Worm (Caenorhabditis elegans) whole organism, L1 larva: ENCODE data around the gene T05A7.11.

ENCODE experiments used
- C04F5.9 ChIP-seq: sonication (generic microtip); optimal IDR thresholded peaks from 2 replicates; lab custom pipeline; 2016; ENCODE audit warnings: missing genetic modification characterization, missing compliant biosample characterization
- C16A3.4 ChIP-seq: fragments of 150-350 bp; optimal IDR thresholded peaks from 2 replicates; lab custom pipeline; 2014; ENCODE audit warnings: missing biosample characterization, missing genetic modification characterization
- alr-1 ChIP-seq: fragments of 200-800 bp; sonication (Bioruptor generic); optimal IDR thresholded peaks from 2 replicates; lab custom pipeline; 2018; ENCODE audit warnings: borderline replicate concordance, mild to moderate bottlenecking, missing genetic modification characterization, missing compliant biosample characterization
- aly-2 ChIP-seq: fragments of 150-350 bp; optimal IDR thresholded peaks from 2 replicates; lab custom pipeline; 2014; ENCODE audit warnings: missing biosample characterization, missing genetic modification characterization
- blmp-1 ChIP-seq: fragments of 150-350 bp; optimal IDR thresholded peaks from 2 replicates; lab custom pipeline; 2014; ENCODE audit warnings: missing biosample characterization, missing genetic modification characterization
- ceh-8 ChIP-seq: fragments of 200-800 bp; sonication (Bioruptor generic); optimal IDR thresholded peaks from 2 replicates; lab custom pipeline; 2018; ENCODE audit warnings: mild to moderate bottlenecking, missing genetic modification characterization, moderate library complexity, missing compliant biosample characterization
- ceh-82 ChIP-seq, 3 experiments: fragments of 150-350 bp in 1 of 3; sonication (generic microtip) in 2 of 3; optimal IDR thresholded peaks; 2 replicates each; lab custom pipeline; 2014 to 2017; ENCODE audit warnings: missing biosample characterization in 3 of 3, missing genetic modification characterization in 3 of 3
- ceh-88 ChIP-seq: fragments of 200-800 bp; sonication (Bioruptor generic); IDR thresholded peaks from 2 replicates; pipeline ENCODE4 v1.3.6; 2022; ENCODE audit warnings: missing genetic modification characterization, missing compliant biosample characterization
- dpl-1 ChIP-seq, 3 experiments: fragments of 150-350 bp in 2 of 3; sonication (generic microtip) in 1 of 3; optimal IDR thresholded peaks; 2 replicates each; lab custom pipeline; 2014 to 2017; ENCODE audit warnings: missing biosample characterization in 3 of 3, missing genetic modification characterization in 3 of 3, missing genetic modification reagents in 3 of 3
- dsc-1 ChIP-seq: sonication (generic microtip); optimal IDR thresholded peaks from 2 replicates; lab custom pipeline; 2016; ENCODE audit warnings: mild to moderate bottlenecking, missing genetic modification characterization, missing compliant biosample characterization
- efl-1 ChIP-seq, 4 experiments: fragments of 150-350 bp; optimal IDR thresholded peaks in 3 of 4; peaks in 1 of 4; 1 replicate in 1 of 4; 2 replicates in 3 of 4; lab custom pipeline; 2014; ENCODE audit warnings: missing biosample characterization in 2 of 4, missing genetic modification characterization in 2 of 4, missing genetic modification reagents in 2 of 4
- egl-13 ChIP-seq: sonication (generic microtip); optimal IDR thresholded peaks from 2 replicates; lab custom pipeline; 2016; ENCODE audit warnings: missing genotype, missing genetic modification reagents, missing genetic modification characterization, missing compliant biosample characterization
- elt-2 ChIP-seq: sonication (generic microtip); optimal IDR thresholded peaks from 2 replicates; lab custom pipeline; 2016; ENCODE audit warnings: missing genetic modification characterization, mild to moderate bottlenecking, inconsistent platforms, missing compliant biosample characterization, missing genetic modification reagents
- elt-3 ChIP-seq, 6 experiments: fragments of 150-350 bp in 1 of 6; sonication (generic microtip); optimal IDR thresholded peaks; 2 replicates each; lab custom pipeline; 2017 to 2018; ENCODE audit warnings: missing biosample characterization in 6 of 6, missing genetic modification characterization in 6 of 6, inconsistent platforms in 1 of 6
- fkh-8 ChIP-seq: sonication (generic microtip); optimal IDR thresholded peaks from 2 replicates; lab custom pipeline; 2016; ENCODE audit warnings: mild to moderate bottlenecking, missing genetic modification characterization, missing compliant biosample characterization
- fos-1 ChIP-seq: fragments of 150-350 bp; optimal IDR thresholded peaks from 2 replicates; lab custom pipeline; 2014; ENCODE audit warnings: missing biosample characterization, missing genetic modification characterization
- grh-1 ChIP-seq: fragments of 200-800 bp; sonication (Bioruptor generic); IDR thresholded peaks from 2 replicates; pipeline ENCODE4 v1.3.6; 2022; ENCODE audit warnings: missing genetic modification reagents, missing genetic modification characterization, missing compliant biosample characterization
- hlh-17 ChIP-seq: fragments of 200-800 bp; sonication (Bioruptor generic); optimal IDR thresholded peaks from 2 replicates; lab custom pipeline; 2018; ENCODE audit warnings: missing genetic modification characterization, mild to moderate bottlenecking, missing compliant biosample characterization, moderate library complexity, borderline replicate concordance
- isw-1 ChIP-seq: fragments of 200-800 bp; sonication (Bioruptor generic); IDR thresholded peaks from 2 replicates; pipeline ENCODE4 v1.3.6; 2022; ENCODE audit warnings: missing genetic modification characterization, missing compliant biosample characterization
- jun-1 ChIP-seq: fragments of 150-350 bp; optimal IDR thresholded peaks from 2 replicates; lab custom pipeline; 2014; ENCODE audit warnings: missing biosample characterization, missing genetic modification reagents, missing genetic modification characterization
- lin-13 ChIP-seq: fragments of 150-350 bp; optimal IDR thresholded peaks from 2 replicates; lab custom pipeline; 2014; ENCODE audit warnings: missing biosample characterization, missing genetic modification reagents, missing genetic modification characterization
- lin-14 ChIP-seq: fragments of 200-800 bp; sonication (Bioruptor generic); optimal IDR thresholded peaks from 2 replicates; lab custom pipeline; 2018; ENCODE audit warnings: mild to moderate bottlenecking, missing genetic modification characterization, moderate library complexity, missing compliant biosample characterization
- lin-15B ChIP-seq: fragments of 150-350 bp; sonication (generic microtip); optimal IDR thresholded peaks from 3 replicates; lab custom pipeline; 2014; ENCODE audit warnings: missing biosample characterization, missing genetic modification characterization
- lin-35 ChIP-seq, 2 experiments: fragments of 150-350 bp; optimal IDR thresholded peaks; 2 replicates each; lab custom pipeline; 2014; ENCODE audit warnings: missing biosample characterization in 2 of 2, missing genetic modification characterization in 2 of 2, missing genetic modification reagents in 2 of 2
- lir-3 ChIP-seq: sonication (generic microtip); optimal IDR thresholded peaks from 2 replicates; lab custom pipeline; 2016; ENCODE audit warnings: mild to moderate bottlenecking, missing genetic modification characterization, moderate library complexity, missing compliant biosample characterization; ENCODE audit not compliant: poor library complexity
- mab-9 ChIP-seq: fragments of 200-800 bp; sonication (Bioruptor generic); IDR thresholded peaks from 2 replicates; pipeline ENCODE4 v1.3.6; 2022; ENCODE audit warnings: missing genetic modification reagents, missing genetic modification characterization, missing compliant biosample characterization
- mdl-1 ChIP-seq, 2 experiments: fragments of 150-350 bp; optimal IDR thresholded peaks; 2 replicates each; lab custom pipeline; 2014 to 2017; ENCODE audit warnings: missing biosample characterization in 2 of 2, missing genetic modification characterization in 2 of 2, inconsistent platforms in 1 of 2
- mef-2 ChIP-seq: fragments of 150-350 bp; optimal IDR thresholded peaks from 2 replicates; lab custom pipeline; 2014; ENCODE audit warnings: missing biosample characterization, missing genetic modification characterization
- nhr-20 ChIP-seq: sonication (generic microtip); optimal IDR thresholded peaks from 2 replicates; lab custom pipeline; 2016; ENCODE audit warnings: mild to moderate bottlenecking, missing genetic modification characterization, missing compliant biosample characterization
- nhr-237 ChIP-seq: fragments of 150-350 bp; optimal IDR thresholded peaks from 2 replicates; lab custom pipeline; 2014; ENCODE audit warnings: missing biosample characterization, missing genetic modification characterization
- nhr-47 ChIP-seq: sonication (generic microtip); optimal IDR thresholded peaks from 2 replicates; lab custom pipeline; 2016; ENCODE audit warnings: mild to moderate bottlenecking, missing genetic modification characterization, moderate library complexity, missing compliant biosample characterization
- nhr-71 ChIP-seq: sonication (generic microtip); optimal IDR thresholded peaks from 2 replicates; lab custom pipeline; 2016; ENCODE audit warnings: mild to moderate bottlenecking, missing genetic modification characterization, moderate library complexity, missing compliant biosample characterization
- nhr-77 ChIP-seq: fragments of 150-350 bp; optimal IDR thresholded peaks from 2 replicates; lab custom pipeline; 2014; ENCODE audit warnings: missing biosample characterization, missing genetic modification characterization
- nhr-85 ChIP-seq: sonication (generic microtip); peaks from one replicate; lab custom pipeline; 2016; ENCODE audit warnings: missing genetic modification characterization, inconsistent platforms, missing compliant biosample characterization
- nhr-90 ChIP-seq: sonication (generic microtip); optimal IDR thresholded peaks from 2 replicates; lab custom pipeline; 2016; ENCODE audit warnings: mild to moderate bottlenecking, missing genetic modification characterization, missing compliant biosample characterization; ENCODE audit not compliant: poor library complexity
- pax-3 ChIP-seq: fragments of 200-800 bp; sonication (Bioruptor generic); optimal IDR thresholded peaks from 2 replicates; lab custom pipeline; 2018; ENCODE audit warnings: mild to moderate bottlenecking, missing genetic modification characterization, moderate library complexity, missing compliant biosample characterization
- rnt-1 ChIP-seq: sonication (generic microtip); optimal IDR thresholded peaks from 2 replicates; lab custom pipeline; 2016; ENCODE audit warnings: mild to moderate bottlenecking, missing genetic modification characterization, moderate library complexity, missing compliant biosample characterization
- skn-1 ChIP-seq: fragments of 150-350 bp; optimal IDR thresholded peaks from 2 replicates; lab custom pipeline; 2014; ENCODE audit warnings: missing biosample characterization, missing genetic modification characterization
- snpc-4 ChIP-seq: fragments of 150-350 bp; optimal IDR thresholded peaks from 2 replicates; lab custom pipeline; 2014; ENCODE audit warnings: missing biosample characterization, missing genetic modification characterization
- swsn-7 ChIP-seq: sonication (generic microtip); optimal IDR thresholded peaks from 2 replicates; lab custom pipeline; 2016; ENCODE audit warnings: missing genetic modification characterization, missing compliant biosample characterization
- unc-130 ChIP-seq: fragments of 150-350 bp; optimal IDR thresholded peaks from 2 replicates; lab custom pipeline; 2017; ENCODE audit warnings: missing biosample characterization, missing genetic modification characterization, inconsistent platforms
- unc-62 ChIP-seq: fragments of 150-350 bp; optimal IDR thresholded peaks from 2 replicates; lab custom pipeline; 2014; ENCODE audit warnings: missing biosample characterization, missing genetic modification reagents, missing genetic modification characterization
- unc-86 ChIP-seq: sonication (generic microtip); optimal IDR thresholded peaks from 2 replicates; lab custom pipeline; 2016; ENCODE audit warnings: missing genetic modification characterization, missing compliant biosample characterization
- unc-98 ChIP-seq: fragments of 200-800 bp; sonication (Bioruptor generic); IDR thresholded peaks from 2 replicates; pipeline ENCODE4 v1.3.6; 2022; ENCODE audit warnings: missing genetic modification characterization, missing compliant biosample characterization
- vab-15 ChIP-seq: sonication (generic microtip); optimal IDR thresholded peaks from 2 replicates; lab custom pipeline; 2017; ENCODE audit warnings: missing genotype, mild to moderate bottlenecking, missing genetic modification characterization, missing compliant biosample characterization
- xbp-1 ChIP-seq: sonication (generic microtip); optimal IDR thresholded peaks from 2 replicates; lab custom pipeline; 2016; ENCODE audit warnings: missing genetic modification characterization, missing compliant biosample characterization
- ztf-11 ChIP-seq, 2 experiments: sonication (generic microtip); optimal IDR thresholded peaks; 2 replicates each; lab custom pipeline; 2016 to 2017; ENCODE audit warnings: missing genetic modification characterization in 2 of 2, missing biosample characterization in 1 of 2, missing compliant biosample characterization in 1 of 2

The T05A7.11 gene

DNA sequence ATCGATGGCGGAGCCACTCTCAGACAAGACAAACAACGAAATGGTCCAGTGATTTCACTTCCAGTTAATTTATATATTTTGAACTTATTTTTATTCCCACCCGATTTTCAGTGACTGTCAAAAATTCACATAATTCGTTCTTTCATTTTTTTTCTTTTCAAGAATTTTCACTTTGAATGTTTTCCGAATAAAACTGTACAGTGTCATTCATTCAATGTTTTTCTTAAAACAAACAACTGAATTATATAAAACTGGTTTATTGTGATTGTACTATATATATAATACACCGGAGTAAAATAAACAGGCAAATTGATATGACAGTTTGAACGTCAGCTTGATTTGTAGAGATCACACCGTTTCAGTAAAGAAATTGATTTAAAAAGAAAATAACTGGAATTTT, 37.8 kb upstream of the T05A7.11 start:
- TF ChIP-seq snpc-4 (tag; lab: Kevin White, UChicago): no peak
- TF ChIP-seq pax-3 (tag; lab: Kevin White, UChicago): no peak
- no peak for TF ChIP-seq nhr-47 (tag; lab: Kevin White, UChicago)
- TF ChIP-seq alr-1: no peak
- no peak for TF ChIP-seq unc-62 (GFP tag; lab: Kevin White, UChicago)
- TF ChIP-seq jun-1 (tag; lab: Kevin White, UChicago): no peak
- no peak for TF ChIP-seq mef-2 (tag; lab: Kevin White, UChicago)
- no peak for TF ChIP-seq nhr-90
- TF ChIP-seq hlh-17 (GFP tag; lab: Kevin White, UChicago): no peak
- no peak for TF ChIP-seq egl-13 (tag; lab: Kevin White, UChicago)
- TF ChIP-seq C04F5.9 (tag; lab: Kevin White, UChicago): no peak
- TF ChIP-seq fos-1: no peak
- no peak for TF ChIP-seq blmp-1 (tag; lab: Kevin White, UChicago)
- TF ChIP-seq nhr-237: no peak
- no peak for TF ChIP-seq ceh-8
- TF ChIP-seq nhr-71 (tag; lab: Kevin White, UChicago): no peak

DNA sequence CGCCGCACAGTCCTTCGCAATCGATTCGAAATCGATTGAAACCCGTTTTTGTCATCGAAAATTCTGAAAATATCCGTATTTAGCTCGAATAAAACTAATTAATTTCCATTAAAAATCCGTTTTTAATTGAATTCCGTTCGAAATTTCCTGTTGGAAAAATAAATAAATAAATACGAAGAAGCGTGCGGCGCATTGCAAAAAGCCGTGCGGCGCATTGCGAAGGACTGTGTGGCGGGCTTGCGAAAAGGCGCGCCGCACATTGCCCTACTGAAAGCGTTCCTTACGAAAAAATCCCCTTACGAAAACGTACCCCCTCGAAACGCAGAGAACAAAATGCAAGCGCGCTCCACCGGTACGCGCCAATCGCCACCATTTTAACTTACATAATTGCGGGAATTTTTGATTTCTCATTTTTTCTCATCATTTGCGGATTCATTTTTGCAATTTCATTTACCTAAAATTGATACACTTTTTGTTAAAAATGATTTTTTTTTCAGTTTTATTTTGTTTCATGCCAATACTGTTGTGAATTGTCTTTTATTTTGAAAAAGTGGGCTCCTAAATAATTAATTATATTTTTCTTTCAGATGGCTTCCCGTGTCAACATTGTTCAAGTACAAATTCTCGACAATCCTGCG, 36.3 kb upstream of the T05A7.11 start, which contains the start of gene unc-85:
Gene unc-85, plus strand, starts transcription at position 588 of the 638 bp plus-strand sequence.
- TF ChIP-seq ceh-8 (peak; percentile 19), dpl-1 (GFP tag; optimal IDR thresholded peaks at IDR 0.05; lab: Kevin White, UChicago) (peak; percentile 44 to 80 (median 70)), unc-86 (peak; percentile 63), efl-1 (optimal IDR thresholded peaks at IDR 0.05; lab: Kevin White, UChicago) (peak; percentile 74 to 76), efl-1 (GFP tag; optimal IDR thresholded peaks at IDR 0.05 in 1 of 2; lab: Kevin White, UChicago) (peak; percentile 71 to 96), lir-3 (tag; lab: Kevin White, UChicago) (peak; percentile 65), skn-1 (tag; lab: Kevin White, UChicago) (peak; percentile 45), swsn-7 (tag; lab: Kevin White, UChicago) (peak; percentile 73), C04F5.9 (tag; lab: Kevin White, UChicago) (peak; percentile 28), nhr-237 (peak; percentile 3), isw-1 (GFP tag; lab: Robert Waterston, UW) (peak; percentile 88), C16A3.4 (peak; percentile 63), elt-2 (tag; lab: Kevin White, UChicago) (peak; percentile 60), jun-1 (tag; lab: Kevin White, UChicago) (peak; percentile 52), lin-15B (tag; lab: Kevin White, UChicago) (peak; percentile 71), vab-15 (tag; lab: Kevin White, UChicago) (peak; percentile 8), nhr-77 (peak; percentile 22), ceh-82 (tag; optimal IDR thresholded peaks at IDR 0.05; lab: Kevin White, UChicago) (peak in 2 of 3 experiments; percentile 24 to 65), dsc-1 (tag; lab: Kevin White, UChicago) (peak; percentile 47), mab-9 (peak; percentile 69), nhr-85 (tag; lab: Kevin White, UChicago) (peak; percentile 89), lin-35 (GFP tag; optimal IDR thresholded peaks at IDR 0.05; lab: Kevin White, UChicago) (peak; percentile 43 to 80), unc-130 (tag; lab: Kevin White, UChicago) (peak; percentile 50), aly-2 (peak; percentile 25), xbp-1 (tag; lab: Kevin White, UChicago) (peak; percentile 61), rnt-1 (peak; percentile 70), blmp-1 (tag; lab: Kevin White, UChicago) (peak; percentile 20), elt-3 (tag; optimal IDR thresholded peaks at IDR 0.05; lab: Kevin White, UChicago) (peak in 1 of 6 experiments; percentile 18), lin-14 (GFP tag; lab: Kevin White, UChicago) (peak; percentile 83), pax-3 (tag; lab: Kevin White, UChicago) (peak; percentile 36), unc-98 (GFP tag; lab: Robert Waterston, UW) (peak; percentile 58; the same call in 1 of the 2 replicates), nhr-20 (peak; percentile 73), ceh-88 (GFP tag; lab: Robert Waterston, UW) (peak; percentile 77), nhr-90 (peak; percentile 77), fkh-8 (tag; lab: Kevin White, UChicago) (peak; percentile 54), grh-1 (GFP tag; lab: Robert Waterston, UW) (peak; percentile 84), egl-13 (tag; lab: Kevin White, UChicago) (peak; percentile 52), mdl-1 (tag; optimal IDR thresholded peaks at IDR 0.05; lab: Kevin White, UChicago) (peak in 1 of 2 experiments; percentile 8), ztf-11 (tag; optimal IDR thresholded peaks at IDR 0.05; lab: Kevin White, UChicago) (peak in 1 of 2 experiments; percentile 29), lin-13 (peak; percentile 44), nhr-71 (tag; lab: Kevin White, UChicago) (peak; percentile 87)
